Fruit fly (Drosophila melanogaster): ENCODE measurements around the gene Ccm3.

Gene Ccm3

DNA sequence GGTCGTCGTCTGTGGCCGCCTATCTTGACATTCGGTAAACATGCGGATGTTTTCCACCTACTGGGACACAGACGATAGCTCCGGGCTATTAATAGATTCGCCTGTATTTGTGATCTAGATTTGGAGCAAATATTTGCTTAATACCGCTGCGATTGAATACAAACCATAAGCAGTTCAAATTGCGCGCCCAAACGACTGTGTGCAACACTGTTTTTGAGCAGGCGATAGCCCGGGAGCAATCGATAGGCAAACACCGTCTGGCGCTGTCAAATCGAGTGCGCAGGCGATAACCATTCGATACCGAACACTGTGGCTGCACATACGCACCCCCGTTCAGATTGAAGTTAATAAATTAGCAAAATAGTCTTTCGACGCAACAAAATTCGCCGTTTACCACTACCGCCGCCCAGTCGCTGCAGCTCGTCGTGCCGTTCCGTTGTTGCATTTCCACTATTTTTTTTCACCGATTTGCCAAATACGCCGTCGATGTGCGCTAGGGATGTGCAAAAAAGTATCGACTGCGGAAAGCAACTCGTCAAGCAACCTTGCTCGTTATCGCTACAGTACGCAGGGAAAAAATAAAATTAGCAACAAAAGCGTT lies 36.5 kb downstream of the Ccm3 start, which contains the start of gene Atx2 (continued):
- TF ChIP-seq CG8089 (GFP tag; optimal IDR thresholded peaks at IDR 0.05) (no peak), CG4730 (GFP tag; IDR thresholded peaks at IDR 0.05) (no peak), vnd (GFP tag; IDR thresholded peaks at IDR 0.05; ENCODE audit: partially characterized antibody) (peak; percentile 96), CG16813 (GFP tag; IDR thresholded peaks at IDR 0.05; ENCODE audit: partially characterized antibody) (peak; percentile 97), NFAT (GFP tag; IDR thresholded peaks at IDR 0.05) (peak; percentile 66), ftz-f1 (GFP tag; optimal IDR thresholded peaks at IDR 0.05) (peak; percentile 81), bowl (GFP tag; IDR thresholded peaks at IDR 0.05) (no peak), dm (GFP tag; optimal IDR thresholded peaks at IDR 0.05) (peak; percentile 70), H15 (GFP tag; IDR thresholded peaks at IDR 0.05) (no peak), CG12104 (GFP tag; optimal IDR thresholded peaks at IDR 0.05) (no peak), mld (GFP tag; IDR thresholded peaks at IDR 0.05; ENCODE audit: partially characterized antibody) (peak; percentile 95), stwl (tag; optimal IDR thresholded peaks at IDR 0.05) (peak; percentile 89), Ets97D (GFP tag; optimal IDR thresholded peaks at IDR 0.05) (peak; percentile 75), CG18619 (GFP tag; optimal IDR thresholded peaks at IDR 0.05) (peak; percentile 40), luna (GFP tag; optimal IDR thresholded peaks at IDR 0.05) (peak; percentile 31), Hmr (GFP tag; optimal IDR thresholded peaks at IDR 0.05) (peak; percentile 59), CG14710 (tag; optimal IDR thresholded peaks at IDR 0.05) (peak; percentile 38), da (GFP tag; optimal IDR thresholded peaks at IDR 0.05) (no peak), CG4820 (GFP tag; optimal IDR thresholded peaks at IDR 0.05) (peak; percentile 18), CG6272 (GFP tag; IDR thresholded peaks at IDR 0.05) (peak; percentile 40), inv (GFP tag; IDR thresholded peaks at IDR 0.05; ENCODE audit: partially characterized antibody) (peak; percentile 95), Opbp (GFP tag; IDR thresholded peaks at IDR 0.05; ENCODE audit: partially characterized antibody) (peak; percentile 95), Mes4 (GFP tag; optimal IDR thresholded peaks at IDR 0.05) (no peak), sens-2 (GFP tag; IDR thresholded peaks at IDR 0.05) (no peak), schlank (tag; optimal IDR thresholded peaks at IDR 0.05) (no peak), CG17385 (GFP tag; optimal IDR thresholded peaks at IDR 0.05) (no peak), TFAM (GFP tag; optimal IDR thresholded peaks at IDR 0.05) (no peak), CG4424 (GFP tag; optimal IDR thresholded peaks at IDR 0.05) (peak; percentile 70), Hr51 (GFP tag; optimal IDR thresholded peaks at IDR 0.05) (peak in 1 of 2 experiments; percentile 51), Nf-YC (tag; optimal IDR thresholded peaks at IDR 0.05) (peak; percentile 5), Doc3 (GFP tag; IDR thresholded peaks at IDR 0.05; ENCODE audit: partially characterized antibody) (peak; percentile 83), CG9727 (GFP tag; optimal IDR thresholded peaks at IDR 0.05) (no peak), CG5180 (GFP tag; optimal IDR thresholded peaks at IDR 0.05) (peak; percentile 2), gsb-n (tag; optimal IDR thresholded peaks at IDR 0.05) (peak; percentile 30), Sox102F (GFP tag; optimal IDR thresholded peaks at IDR 0.05) (no peak), ro (GFP tag; IDR thresholded peaks at IDR 0.05) (no peak), Stat92E (GFP tag; optimal IDR thresholded peaks at IDR 0.05) (peak in 1 of 3 experiments; percentile 38), grau (tag; optimal IDR thresholded peaks at IDR 0.05) (peak; percentile 15), CG10565 (GFP tag; optimal IDR thresholded peaks at IDR 0.05) (no peak), Nf-YA (GFP tag; IDR thresholded peaks at IDR 0.05) (no peak), CG32532 (GFP tag; IDR thresholded peaks at IDR 0.05) (peak; percentile 21), jumu (GFP tag; optimal IDR thresholded peaks at IDR 0.05) (peak; percentile 57), CG8765 (GFP tag; IDR thresholded peaks at IDR 0.05) (0 out of 2 replicates have a peak, but pooled peaks have one; percentile 30), CG17186 (GFP tag; optimal IDR thresholded peaks at IDR 0.05) (peak; percentile 97), CG33557 (GFP tag; optimal IDR thresholded peaks at IDR 0.05) (no peak), ci (GFP tag; IDR thresholded peaks at IDR 0.05) (peak; percentile 75; the same call in 2 of the 3 replicates), danr (GFP tag; IDR thresholded peaks at IDR 0.05) (no peak), Dref (GFP tag; IDR thresholded peaks at IDR 0.05) (peak; percentile 98), CkIIα-i1 (GFP tag; IDR thresholded peaks at IDR 0.05) (no peak), repo (GFP tag; optimal IDR thresholded peaks at IDR 0.05) (no peak)
